Worm (Caenorhabditis elegans) whole organism, late embryonic: ENCODE measurements around the gene clpr-2.

Experiments used
- K09A11.1 ChIP-seq: sonication (generic microtip); optimal IDR thresholded peaks from 2 replicates; lab custom pipeline; 2017; ENCODE audit warnings: antibody characterized with exemption, mild to moderate bottlenecking, missing genetic modification characterization, missing compliant biosample characterization; ENCODE audit not compliant: insufficient read depth
- T23F11.4 ChIP-seq: fragments of 200-800 bp; sonication (Bioruptor generic); optimal IDR thresholded peaks from 2 replicates; lab custom pipeline; 2018; ENCODE audit warnings: mild to moderate bottlenecking, missing genetic modification characterization, missing compliant biosample characterization
- Y22D7AL.16 ChIP-seq: sonication (generic microtip); optimal IDR thresholded peaks from 2 replicates; lab custom pipeline; 2016; ENCODE audit warnings: missing genetic modification characterization, missing compliant biosample characterization
- ama-1 ChIP-seq: fragments of 150-350 bp; optimal IDR thresholded peaks from 2 replicates; lab custom pipeline; 2014
- ceh-18 ChIP-seq: sonication (generic microtip); optimal IDR thresholded peaks from 2 replicates; lab custom pipeline; 2016; ENCODE audit warnings: missing genetic modification characterization, missing compliant biosample characterization
- ceh-19 ChIP-seq: fragments of 200-800 bp; sonication (Bioruptor generic); optimal IDR thresholded peaks from 2 replicates; lab custom pipeline; 2018; ENCODE audit warnings: mild to moderate bottlenecking, missing genetic modification characterization, missing compliant biosample characterization
- ceh-24 ChIP-seq: sonication (generic microtip); optimal IDR thresholded peaks from 2 replicates; lab custom pipeline; 2016; ENCODE audit warnings: mild to moderate bottlenecking, missing genetic modification characterization, missing compliant biosample characterization
- ceh-45 ChIP-seq: fragments of 200-800 bp; sonication (Bioruptor generic); IDR thresholded peaks from 2 replicates; pipeline ENCODE4 v1.3.6; 2022; ENCODE audit warnings: missing genetic modification reagents, missing genetic modification characterization, missing compliant biosample characterization
- ceh-48 ChIP-seq: sonication (generic microtip); optimal IDR thresholded peaks from 2 replicates; lab custom pipeline; 2016; ENCODE audit warnings: missing genetic modification characterization, inconsistent platforms, missing compliant biosample characterization
- elt-2 ChIP-seq: sonication (generic microtip); optimal IDR thresholded peaks from 2 replicates; lab custom pipeline; 2016; ENCODE audit warnings: missing genetic modification reagents, missing genetic modification characterization, missing compliant biosample characterization
- ets-4 ChIP-seq: sonication (generic microtip); optimal IDR thresholded peaks from 2 replicates; lab custom pipeline; 2016; ENCODE audit warnings: missing genetic modification characterization, missing compliant biosample characterization
- fkh-10 ChIP-seq: fragments of 150-350 bp; optimal IDR thresholded peaks from 2 replicates; lab custom pipeline; 2014; ENCODE audit warnings: missing biosample characterization, missing genetic modification reagents, missing genetic modification characterization
- gmeb-2 ChIP-seq: sonication (generic microtip); optimal IDR thresholded peaks from 2 replicates; lab custom pipeline; 2016; ENCODE audit warnings: missing genetic modification characterization, inconsistent platforms, missing compliant biosample characterization
- hlh-30 ChIP-seq: sonication (generic microtip); optimal IDR thresholded peaks from 2 replicates; lab custom pipeline; 2017; ENCODE audit warnings: antibody characterized with exemption, missing genetic modification characterization, missing compliant biosample characterization; ENCODE audit not compliant: insufficient read depth
- hlh-8 ChIP-seq: sonication (generic microtip); optimal IDR thresholded peaks from 2 replicates; lab custom pipeline; 2016; ENCODE audit warnings: missing genotype, missing genetic modification characterization, missing compliant biosample characterization
- madf-2 ChIP-seq: sonication (generic microtip); optimal IDR thresholded peaks from 2 replicates; lab custom pipeline; 2017; ENCODE audit warnings: missing genetic modification characterization, missing compliant biosample characterization
- nfya-1 ChIP-seq: sonication (generic microtip); optimal IDR thresholded peaks from 2 replicates; lab custom pipeline; 2017; ENCODE audit warnings: missing genetic modification characterization, mild to moderate bottlenecking, missing compliant biosample characterization, antibody characterized with exemption, moderate library complexity
- nhr-11 ChIP-seq: fragments of 150-350 bp; optimal IDR thresholded peaks from 2 replicates; lab custom pipeline; 2014; ENCODE audit warnings: missing biosample characterization, missing genetic modification characterization
- nhr-232 ChIP-seq: sonication (generic microtip); optimal IDR thresholded peaks from 2 replicates; lab custom pipeline; 2016; ENCODE audit warnings: missing genetic modification characterization, missing compliant biosample characterization
- npax-4 ChIP-seq: sonication (generic microtip); optimal IDR thresholded peaks from 2 replicates; lab custom pipeline; 2016; ENCODE audit warnings: missing genetic modification characterization, missing compliant biosample characterization
- odd-2 ChIP-seq: sonication (generic microtip); optimal IDR thresholded peaks from 2 replicates; lab custom pipeline; 2017; ENCODE audit warnings: antibody characterized with exemption, mild to moderate bottlenecking, missing genetic modification characterization, missing compliant biosample characterization
- pha-2 ChIP-seq: sonication (generic microtip); optimal IDR thresholded peaks from 2 replicates; lab custom pipeline; 2017; ENCODE audit warnings: mild to moderate bottlenecking, missing genetic modification characterization, missing compliant biosample characterization
- pha-4 ChIP-seq: fragments of 150-350 bp; optimal IDR thresholded peaks from 2 replicates; lab custom pipeline; 2018; ENCODE audit warnings: missing biosample characterization, missing genetic modification reagents, missing genetic modification characterization
- sdc-2 ChIP-seq: sonication (generic microtip); optimal IDR thresholded peaks from 2 replicates; lab custom pipeline; 2016; ENCODE audit warnings: missing genotype, missing genetic modification characterization, missing compliant biosample characterization
- ttx-3 ChIP-seq: sonication (generic microtip); optimal IDR thresholded peaks from 2 replicates; lab custom pipeline; 2016; ENCODE audit warnings: missing genetic modification reagents, missing genetic modification characterization, missing compliant biosample characterization
- unc-42 ChIP-seq: sonication (generic microtip); optimal IDR thresholded peaks from 2 replicates; lab custom pipeline; 2016; ENCODE audit warnings: missing genotype, missing genetic modification characterization, missing compliant biosample characterization
- unc-55 ChIP-seq: sonication (generic microtip); optimal IDR thresholded peaks from 2 replicates; lab custom pipeline; 2017; ENCODE audit warnings: missing biosample characterization, missing genetic modification reagents, missing genetic modification characterization
- unc-86 ChIP-seq: sonication (generic microtip); optimal IDR thresholded peaks from 2 replicates; lab custom pipeline; 2016; ENCODE audit warnings: missing genetic modification characterization, missing compliant biosample characterization
- ztf-16 ChIP-seq: sonication (generic microtip); optimal IDR thresholded peaks from 2 replicates; lab custom pipeline; 2017; ENCODE audit warnings: missing genetic modification characterization, missing compliant biosample characterization

clpr-2 gene

DNA sequence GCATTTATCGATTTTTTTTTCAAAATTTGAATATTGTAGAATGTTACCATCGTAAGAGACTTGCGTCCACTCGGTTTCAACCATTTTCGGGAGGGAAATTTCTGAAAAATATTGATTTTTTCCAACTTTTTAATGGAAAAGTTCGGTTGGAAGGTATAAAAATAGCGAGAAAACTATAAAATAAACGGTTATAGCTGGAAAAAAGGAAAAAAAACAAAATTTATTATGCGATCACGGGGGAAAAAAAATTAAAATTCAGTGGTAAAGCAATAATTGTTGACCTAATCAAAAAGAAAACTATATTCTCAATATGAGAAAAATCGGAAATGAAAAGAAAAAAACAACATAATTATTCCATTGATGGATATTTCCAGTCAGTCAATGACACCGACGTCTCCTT lies 47.3 kb downstream of the clpr-2 start, which contains the start of gene emc-2:
Gene emc-2 (minus strand): TSS at position 101 of the 400 bp plus-strand sequence.
- TF ChIP-seq npax-4 (tag; lab: Kevin White, UChicago) (no peak), fkh-10 (GFP tag; lab: Kevin White, UChicago) (no peak), ceh-18 (tag; lab: Kevin White, UChicago) (no peak), odd-2 (tag; lab: Kevin White, UChicago) (no peak), elt-2 (tag; lab: Kevin White, UChicago) (no peak), nhr-232 (tag; lab: Kevin White, UChicago) (no peak), Y22D7AL.16 (tag; lab: Kevin White, UChicago) (no peak), unc-55 (no peak), unc-42 (tag; lab: Kevin White, UChicago) (no peak), pha-2 (tag; lab: Kevin White, UChicago) (no peak), ceh-48 (tag; lab: Kevin White, UChicago) (no peak)

DNA sequence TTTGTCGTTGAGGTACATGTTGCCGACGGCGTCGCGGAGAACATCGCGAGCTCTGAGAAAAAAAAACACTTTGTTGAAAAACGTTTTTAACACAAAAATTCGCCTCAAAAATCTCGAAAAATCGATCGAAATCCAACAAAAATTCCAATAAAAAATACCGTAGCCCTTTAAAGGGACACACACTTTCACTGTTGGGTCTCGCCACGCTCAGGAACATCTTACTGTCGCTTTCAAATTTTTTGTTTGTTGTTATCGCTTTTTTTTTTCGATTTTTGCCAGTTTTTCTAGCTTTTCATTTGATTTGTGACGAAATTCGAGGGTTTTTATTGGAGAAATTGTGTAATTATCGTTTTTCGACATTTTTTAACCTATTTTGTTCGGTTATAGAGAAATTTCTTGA lies 47.8 kb downstream of the clpr-2 start:
- no peak for TF ChIP-seq ztf-16 (tag; lab: Kevin White, UChicago)
- no peak for TF ChIP-seq odd-2 (tag; lab: Kevin White, UChicago)
- TF ChIP-seq sdc-2 (tag; lab: Kevin White, UChicago): no peak
- TF ChIP-seq ceh-24 (tag; lab: Kevin White, UChicago): no peak
- TF ChIP-seq K09A11.1: no peak
- TF ChIP-seq ceh-45: no peak
- no peak for TF ChIP-seq elt-2 (tag; lab: Kevin White, UChicago)
- no peak for TF ChIP-seq nfya-1 (tag; lab: Kevin White, UChicago)
- TF ChIP-seq Y22D7AL.16 (tag; lab: Kevin White, UChicago): no peak
- no peak for TF ChIP-seq madf-2 (tag; lab: Kevin White, UChicago)
- no peak for TF ChIP-seq ceh-19
- TF ChIP-seq T23F11.4 (GFP tag; lab: Kevin White, UChicago): no peak
- TF ChIP-seq pha-4 (tag; lab: Kevin White, UChicago): no peak
- no peak for TF ChIP-seq ttx-3
- TF ChIP-seq unc-86 (tag; lab: Kevin White, UChicago): no peak
- TF ChIP-seq gmeb-2 (tag; lab: Kevin White, UChicago): no peak
- TF ChIP-seq unc-55: no peak
- no peak for TF ChIP-seq ets-4
- no peak for TF ChIP-seq ama-1 (lab: Kevin White, UChicago)

DNA sequence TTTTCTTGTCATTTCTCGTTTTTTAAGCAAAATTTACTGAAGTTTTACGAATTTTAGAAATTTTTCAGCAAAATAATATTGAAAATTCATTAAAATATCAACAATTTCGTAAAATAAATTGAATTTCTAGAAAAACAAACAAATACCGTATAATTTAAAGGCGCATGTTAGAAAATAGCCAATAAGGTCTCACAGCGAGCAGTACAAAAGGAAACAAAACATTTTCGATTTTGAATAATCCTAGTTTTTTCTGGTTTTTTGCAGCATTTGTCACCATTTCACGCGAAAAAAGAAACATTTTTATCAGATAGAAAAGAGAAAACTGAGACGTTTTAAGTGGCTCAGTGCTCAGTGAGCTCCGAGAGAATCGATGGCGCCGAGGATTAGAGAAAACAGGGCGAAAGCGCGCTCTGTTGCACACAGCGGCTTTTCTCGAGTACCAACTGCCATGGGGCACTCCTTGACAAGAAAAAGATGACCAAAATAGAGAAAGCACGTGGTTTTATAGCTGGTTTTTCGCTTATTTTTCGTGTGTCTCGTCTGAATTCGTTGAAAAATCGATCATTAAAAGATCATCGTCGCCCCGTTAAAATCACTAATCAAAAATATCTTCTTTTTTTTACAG lies 51.3 kb downstream of the clpr-2 start, which contains the start of the genes alh-6 and fcho-1:
Gene alh-6 (minus strand): TSS at position 242 of the 625 bp plus-strand sequence.
Gene fcho-1 (plus strand): TSS at position 624 of the 625 bp plus-strand sequence.
- TF ChIP-seq nhr-11: no peak
- TF ChIP-seq ceh-48 (tag; lab: Kevin White, UChicago): peak; percentile 10
- peak; percentile 29 for TF ChIP-seq hlh-30 (tag; lab: Kevin White, UChicago)
- TF ChIP-seq hlh-8 (tag; lab: Kevin White, UChicago): no peak
- TF ChIP-seq Y22D7AL.16 (tag; lab: Kevin White, UChicago): no peak
